Worm (Caenorhabditis elegans): Measurements from ENCODE around the gene T04F3.4.
A peak's percentile ranks its signal among the peaks of the same experiment; 100 is the strongest.

Gene T04F3.4

ce11 chrV:11764373-11764954 lies 1.6 kb upstream of the T04F3.4 start, which contains the start of the genes F55A11.1 and syx-5 (continued):
- TF ChIP-seq egl-27 (tag; optimal IDR thresholded peaks at IDR 0.05) = no peak
- no peak for TF ChIP-seq sdz-12 (GFP tag; optimal IDR thresholded peaks at IDR 0.05)
- TF ChIP-seq ceh-82 (tag; optimal IDR thresholded peaks at IDR 0.05) = no peak
- TF ChIP-seq nhr-76 (tag; optimal IDR thresholded peaks at IDR 0.05) = no peak
- peak; percentile 90 for TF ChIP-seq rbr-2 (tag; optimal IDR thresholded peaks at IDR 0.05)
- 0 out of 2 replicates have a peak, but pooled peaks have one; percentile 43 for TF ChIP-seq lin-1 (GFP tag; IDR thresholded peaks at IDR 0.05)
- 0 out of 2 replicates have a peak, but pooled peaks have one; percentile 45 for TF ChIP-seq ceh-20 (GFP tag; IDR thresholded peaks at IDR 0.05)
- no peak for TF ChIP-seq tra-1 (GFP tag; IDR thresholded peaks at IDR 0.05)
- TF ChIP-seq skn-1 (tag; optimal IDR thresholded peaks at IDR 0.05) = no peak
- TF ChIP-seq jun-1 (tag; optimal IDR thresholded peaks at IDR 0.05) = peak; percentile 10
- no peak for TF ChIP-seq mxl-2 (GFP tag; conservative IDR thresholded peaks at IDR 0.05)
- TF ChIP-seq cey-2 (tag; optimal IDR thresholded peaks at IDR 0.05; ENCODE audit: borderline replicate concordance, insufficient read depth) = no peak
- no peak for TF ChIP-seq snpc-4 (tag; optimal IDR thresholded peaks at IDR 0.05)
- peak; percentile 90 for TF ChIP-seq spr-1 (tag; optimal IDR thresholded peaks at IDR 0.05)
- TF ChIP-seq tag-97 (GFP tag; IDR thresholded peaks at IDR 0.05) = no peak
- TF ChIP-seq set-16 (GFP tag; IDR thresholded peaks at IDR 0.05) = no peak
- TF ChIP-seq dmd-8 (GFP tag; IDR thresholded peaks at IDR 0.05) = no peak
- TF ChIP-seq lim-7 (GFP tag; IDR thresholded peaks at IDR 0.05) = no peak
- TF ChIP-seq ces-1 (GFP tag; optimal IDR thresholded peaks at IDR 0.05) = peak; percentile 16
- no peak for TF ChIP-seq ZK546.5 (tag; optimal IDR thresholded peaks at IDR 0.05)
- no peak for TF ChIP-seq daf-19 (GFP tag; conservative IDR thresholded peaks at IDR 0.05)
- TF ChIP-seq nhr-237 (tag; optimal IDR thresholded peaks at IDR 0.05) = no peak
- no peak for TF ChIP-seq Y48G9A.11 (GFP tag; IDR thresholded peaks at IDR 0.05)
- TF ChIP-seq T26A8.4 (GFP tag; IDR thresholded peaks at IDR 0.05) = peak; percentile 85

DNA sequence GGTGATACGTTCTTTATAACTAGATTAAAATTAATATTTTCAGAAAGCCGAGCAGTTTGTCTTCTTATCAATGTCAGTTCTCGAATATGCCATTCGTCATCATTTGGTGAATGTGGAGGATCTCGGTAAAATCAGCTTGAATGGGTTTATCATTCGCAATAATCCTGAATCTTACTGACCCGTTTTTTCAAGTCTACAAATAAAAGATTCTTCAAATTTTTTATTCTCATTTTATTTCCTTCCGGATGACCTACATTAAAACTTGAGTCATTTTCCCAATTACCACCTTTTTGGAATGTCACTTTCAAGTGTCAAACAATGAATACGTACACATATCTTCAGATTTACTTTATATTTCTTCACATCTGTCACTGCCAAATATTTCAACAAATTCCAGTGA lies 2.5 kb downstream of the T04F3.4 start, which contains the start of gene T04F3.5:
T04F3.5 (plus strand) TSS at position 301 of the 400 bp plus-strand sequence.
- no peak for TF ChIP-seq fkh-10 (GFP tag; optimal IDR thresholded peaks at IDR 0.05)

- TF ChIP-seq aha-1 (tag) = no peak
Observed at ce11 chrV:11758635-11759034, 4.2 kb downstream of the T04F3.4 start, which contains the start of gene T04F3.3. Gene T04F3.3, plus strand, starts transcription at chrV:11758935.

ce11 chrV:11757358-11757757 lies 5.5 kb downstream of the T04F3.4 start, which contains the start of gene smoc-1:
Gene smoc-1, plus strand, starts transcription at chrV:11757658.
- no peak for TF ChIP-seq fos-1 (tag; optimal IDR thresholded peaks at IDR 0.05)
- no peak for TF ChIP-seq T26A8.4 (GFP tag; IDR thresholded peaks at IDR 0.05)
- TF ChIP-seq ces-1 (GFP tag; optimal IDR thresholded peaks at IDR 0.05) = peak; percentile 6
- no peak for TF ChIP-seq snpc-1.2 (GFP tag; IDR thresholded peaks at IDR 0.05)
- TF ChIP-seq nhr-28 (tag; optimal IDR thresholded peaks at IDR 0.05) = no peak
- no peak for TF ChIP-seq spr-1 (tag; optimal IDR thresholded peaks at IDR 0.05)

- TF ChIP-seq hlh-11 (tag; optimal IDR thresholded peaks at IDR 0.05) (peak; percentile 51), snpc-1.2 (GFP tag; IDR thresholded peaks at IDR 0.05) (no peak), ceh-82 (tag; optimal IDR thresholded peaks at IDR 0.05) (no peak), snpc-4 (tag; optimal IDR thresholded peaks at IDR 0.05) (no peak), dmd-6 (GFP tag; IDR thresholded peaks at IDR 0.05) (peak; percentile 70), lin-15B (tag; optimal IDR thresholded peaks at IDR 0.05) (no peak), F10B5.3 (tag; optimal IDR thresholded peaks at IDR 0.05) (no peak), tra-1 (GFP tag; IDR thresholded peaks at IDR 0.05) (no peak), dve-1 (tag; optimal IDR thresholded peaks at IDR 0.05; ENCODE audit: insufficient read depth) (peak; percentile 14), nhr-28 (tag; optimal IDR thresholded peaks at IDR 0.05) (peak; percentile 55), dpl-1 (GFP tag; optimal IDR thresholded peaks at IDR 0.05) (no peak)
Observed at ce11 chrV:11755848-11756247, 7.0 kb downstream of the T04F3.4 start.

All from whole organism, L4 larva.